Fruit fly (Drosophila melanogaster) whole organism: ENCODE measurements around the gene CG16964.

Experiments used
- CG8478 ChIP-seq: fragments of >200 bp; optimal IDR thresholded peaks from 2 replicates; lab custom pipeline; 2018; ENCODE audit warnings: inconsistent platforms
- EcR ChIP-seq, 2 experiments: fragments of >200 bp; optimal IDR thresholded peaks; 2 replicates each; lab custom pipeline; 2017; ENCODE audit warnings: missing biosample characterization in 2 of 2, missing genetic modification characterization in 2 of 2, missing genetic modification reagents in 2 of 2
- pan ChIP-seq: fragments of >200 bp; optimal IDR thresholded peaks from 2 replicates; lab custom pipeline; 2017
- psq ChIP-seq: fragments of >200 bp; optimal IDR thresholded peaks from 2 replicates; lab custom pipeline; 2017

DNA sequence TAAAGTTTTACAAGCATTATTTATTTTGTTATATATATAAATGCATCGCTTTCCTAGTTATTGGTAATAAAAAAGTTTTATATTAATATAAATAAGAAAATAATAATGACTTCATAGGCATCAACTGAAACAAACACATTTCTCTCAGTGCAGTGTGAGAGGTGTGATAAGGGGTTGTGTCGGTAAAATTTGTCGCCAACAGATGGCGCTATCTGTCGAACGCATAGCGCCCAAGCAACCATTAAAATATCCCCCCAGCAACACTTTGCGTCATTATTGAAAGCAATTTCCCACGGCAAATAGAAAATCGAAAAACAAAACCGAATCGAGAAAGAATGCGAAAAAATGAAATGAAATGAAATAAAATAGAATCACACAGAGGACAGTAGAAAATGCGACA, 7.1 kb upstream of the CG16964 start:
- TF ChIP-seq pan (lab: Kevin White, UChicago) (no peak), psq (lab: Kevin White, UChicago) (no peak), EcR (GFP tag; optimal IDR thresholded peaks at IDR 0.05; lab: Kevin White, UChicago) (no peak), CG8478 (lab: Kevin White, UChicago) (no peak)
